Worm (Caenorhabditis elegans) whole organism, young adult: ENCODE results near the gene eef-1B.2.

ENCODE experiments used
- C06A6.2 ChIP-seq: fragments of 200-800 bp; sonication (Bioruptor generic); conservative IDR thresholded peaks from 2 replicates; pipeline ENCODE4 v1.3.6; 2022; ENCODE audit warnings: missing genetic modification characterization, missing compliant biosample characterization
- C17E4.6 ChIP-seq: fragments of 200-800 bp; sonication (Bioruptor generic); IDR thresholded peaks from 2 replicates; pipeline ENCODE4 v1.3.6; 2022; ENCODE audit warnings: missing genetic modification reagents, missing genetic modification characterization, missing compliant biosample characterization
- F22D6.2 ChIP-seq: sonication (generic microtip); optimal IDR thresholded peaks from 2 replicates; lab custom pipeline; 2016; ENCODE audit warnings: mild to moderate bottlenecking, missing genetic modification characterization, missing compliant biosample characterization
- F23B12.7 ChIP-seq: sonication (generic microtip); optimal IDR thresholded peaks from 2 replicates; lab custom pipeline; 2017; ENCODE audit warnings: missing genetic modification characterization, mild to moderate bottlenecking, missing compliant biosample characterization, antibody characterized with exemption, moderate library complexity; ENCODE audit not compliant: insufficient read depth
- F39B2.1 ChIP-seq: fragments of 200-800 bp; sonication (Bioruptor generic); IDR thresholded peaks from 2 replicates; pipeline ENCODE4 v1.3.6; 2022; ENCODE audit warnings: missing genetic modification reagents, missing genetic modification characterization, missing compliant biosample characterization
- F49E8.2 ChIP-seq: sonication (generic microtip); optimal IDR thresholded peaks from 3 replicates; lab custom pipeline; 2017; ENCODE audit warnings: missing genetic modification characterization, mild to moderate bottlenecking, missing compliant biosample characterization, antibody characterized with exemption, moderate library complexity; ENCODE audit not compliant: insufficient read depth
- F55B11.4 ChIP-seq: sonication (generic microtip); optimal IDR thresholded peaks from 2 replicates; lab custom pipeline; 2016; ENCODE audit warnings: missing compliant biosample characterization, missing genetic modification characterization, borderline replicate concordance; ENCODE audit not compliant: insufficient read depth
- F57C9.4 ChIP-seq: sonication (generic microtip); optimal IDR thresholded peaks from 2 replicates; lab custom pipeline; 2017; ENCODE audit warnings: mild to moderate bottlenecking, missing genetic modification characterization, missing compliant biosample characterization
- K11D2.4 ChIP-seq: fragments of 200-800 bp; sonication (Bioruptor generic); IDR thresholded peaks from 2 replicates; pipeline ENCODE4 v1.3.6; 2022; ENCODE audit warnings: missing genetic modification reagents, missing genetic modification characterization, missing compliant biosample characterization
- Y79H2A.3 ChIP-seq: fragments of 200-800 bp; sonication (Bioruptor generic); conservative IDR thresholded peaks from 2 replicates; pipeline ENCODE4 v1.3.6; 2022; ENCODE audit warnings: missing genetic modification reagents, missing genetic modification characterization, missing compliant biosample characterization
- Y95B8A.8 ChIP-seq: fragments of 200-800 bp; sonication (Bioruptor generic); IDR thresholded peaks from 2 replicates; pipeline ENCODE4 v1.3.6; 2022; ENCODE audit warnings: missing genetic modification reagents, missing genetic modification characterization, missing compliant biosample characterization
- akir-1 ChIP-seq: fragments of 200-800 bp; sonication (Bioruptor generic); optimal IDR thresholded peaks from 2 replicates; lab custom pipeline; 2018; ENCODE audit warnings: mild to moderate bottlenecking, missing genetic modification characterization, moderate library complexity, missing compliant biosample characterization
- ama-1 ChIP-seq, 3 experiments: fragments of 150-350 bp in 1 of 3; sonication (generic microtip) in 2 of 3; optimal IDR thresholded peaks; 2 replicates each; lab custom pipeline; 2014 to 2018; ENCODE audit warnings: missing biosample characterization in 2 of 3, missing genetic modification characterization in 2 of 3, missing genetic modification reagents in 2 of 3
- athp-1 ChIP-seq: sonication (generic microtip); optimal IDR thresholded peaks from 2 replicates; lab custom pipeline; 2017; ENCODE audit warnings: mild to moderate bottlenecking, missing genetic modification characterization, missing compliant biosample characterization
- ccch-3 ChIP-seq: fragments of 200-800 bp; sonication (Bioruptor generic); optimal IDR thresholded peaks from 2 replicates; lab custom pipeline; 2018; ENCODE audit warnings: mild to moderate bottlenecking, missing genetic modification characterization, missing compliant biosample characterization
- cebp-2 ChIP-seq: fragments of 200-800 bp; sonication (Bioruptor generic); IDR thresholded peaks from 2 replicates; pipeline ENCODE4 v1.3.6; 2022; ENCODE audit warnings: missing genetic modification characterization, missing compliant biosample characterization
- ceh-100 ChIP-seq: fragments of 200-800 bp; sonication (Bioruptor generic); IDR thresholded peaks from 2 replicates; pipeline ENCODE4 v1.3.6; 2022; ENCODE audit warnings: missing genetic modification reagents, missing genetic modification characterization, missing compliant biosample characterization
- ceh-27 ChIP-seq: fragments of 200-800 bp; sonication (Bioruptor generic); optimal IDR thresholded peaks from 2 replicates; lab custom pipeline; 2018; ENCODE audit warnings: mild to moderate bottlenecking, missing genetic modification characterization, moderate library complexity, missing compliant biosample characterization
- ceh-91 ChIP-seq: fragments of 200-800 bp; sonication (Bioruptor generic); IDR thresholded peaks from 2 replicates; pipeline ENCODE4 v1.3.6; 2022; ENCODE audit warnings: missing genetic modification reagents, missing genetic modification characterization, missing compliant biosample characterization
- dpff-1 ChIP-seq: sonication (generic microtip); optimal IDR thresholded peaks from 2 replicates; lab custom pipeline; 2017; ENCODE audit warnings: mild to moderate bottlenecking, missing genetic modification characterization, missing compliant biosample characterization
- dpl-1 ChIP-seq: fragments of 150-350 bp; optimal IDR thresholded peaks from 2 replicates; lab custom pipeline; 2014; ENCODE audit warnings: missing biosample characterization, missing genetic modification reagents, missing genetic modification characterization
- egrh-3 ChIP-seq: fragments of 200-800 bp; sonication (Bioruptor generic); IDR thresholded peaks from 2 replicates; pipeline ENCODE4 v1.3.6; 2022; ENCODE audit warnings: missing genetic modification reagents, missing genetic modification characterization, missing compliant biosample characterization
- fkh-3 ChIP-seq: sonication (generic microtip); optimal IDR thresholded peaks from 2 replicates; lab custom pipeline; 2016; ENCODE audit warnings: mild to moderate bottlenecking, missing genetic modification characterization, missing compliant biosample characterization
- gei-17 ChIP-seq: fragments of 200-800 bp; sonication (Bioruptor generic); optimal IDR thresholded peaks from 2 replicates; lab custom pipeline; 2018; ENCODE audit warnings: mild to moderate bottlenecking, missing genetic modification characterization, missing compliant biosample characterization
- hrde-1 ChIP-seq: sonication (generic microtip); optimal IDR thresholded peaks from 2 replicates; lab custom pipeline; 2016; ENCODE audit warnings: missing genetic modification characterization, mild to moderate bottlenecking, missing compliant biosample characterization, moderate library complexity, missing genotype, missing genetic modification reagents, borderline replicate concordance
- let-526 ChIP-seq: fragments of 200-800 bp; sonication (Bioruptor generic); IDR thresholded peaks from 2 replicates; pipeline ENCODE4 v1.3.6; 2022; ENCODE audit warnings: missing genetic modification reagents, missing genetic modification characterization, missing compliant biosample characterization
- let-607 ChIP-seq, 2 experiments: fragments of 200-800 bp in 1 of 2; sonication (Bioruptor generic) in 1 of 2; sonication (generic microtip) in 1 of 2; optimal IDR thresholded peaks; 2 replicates each; lab custom pipeline; 2016 to 2018; ENCODE audit warnings: mild to moderate bottlenecking in 2 of 2, missing compliant biosample characterization in 2 of 2, missing genetic modification characterization in 2 of 2, moderate library complexity in 2 of 2, missing genotype in 1 of 2
- lin-26 ChIP-seq: fragments of 200-800 bp; sonication (Bioruptor generic); IDR thresholded peaks from 2 replicates; pipeline ENCODE4 v1.3.6; 2022; ENCODE audit warnings: missing genetic modification reagents, missing genetic modification characterization, missing compliant biosample characterization
- lin-40 ChIP-seq: sonication (generic microtip); optimal IDR thresholded peaks from 2 replicates; lab custom pipeline; 2016; ENCODE audit warnings: missing genetic modification characterization, mild to moderate bottlenecking, missing compliant biosample characterization, missing genotype, missing genetic modification reagents
- lir-1 ChIP-seq: fragments of 200-800 bp; sonication (Bioruptor generic); conservative IDR thresholded peaks from 2 replicates; pipeline ENCODE4 v1.3.6; 2022; ENCODE audit warnings: missing genetic modification reagents, missing genetic modification characterization, missing compliant biosample characterization
- mes-4 ChIP-seq: sonication (generic microtip); optimal IDR thresholded peaks from 2 replicates; lab custom pipeline; 2016; ENCODE audit warnings: missing genotype, missing genetic modification characterization, missing compliant biosample characterization
- mxl-1 ChIP-seq: sonication (generic microtip); optimal IDR thresholded peaks from 2 replicates; lab custom pipeline; 2016; ENCODE audit warnings: missing genetic modification characterization, missing compliant biosample characterization
- nfyb-1 ChIP-seq: fragments of 200-800 bp; sonication (Bioruptor generic); IDR thresholded peaks from 2 replicates; pipeline ENCODE4 v1.3.6; 2022; ENCODE audit warnings: missing genetic modification reagents, missing genetic modification characterization, missing compliant biosample characterization
- repo-1 ChIP-seq: sonication (generic microtip); optimal IDR thresholded peaks from 2 replicates; lab custom pipeline; 2017; ENCODE audit warnings: mild to moderate bottlenecking, missing genetic modification characterization, missing compliant biosample characterization
- sea-2 ChIP-seq: fragments of 200-800 bp; sonication (Bioruptor generic); IDR thresholded peaks from 2 replicates; pipeline ENCODE4 v1.3.6; 2022; ENCODE audit warnings: missing genetic modification characterization, missing compliant biosample characterization
- snpc-1.3 ChIP-seq: sonication (generic microtip); optimal IDR thresholded peaks from 2 replicates; lab custom pipeline; 2017; ENCODE audit warnings: missing genetic modification characterization, mild to moderate bottlenecking, missing compliant biosample characterization, antibody characterized with exemption, moderate library complexity, missing genotype, missing genetic modification reagents; ENCODE audit not compliant: insufficient read depth
- tbp1 ChIP-seq: fragments of 200-800 bp; sonication (Bioruptor generic); optimal IDR thresholded peaks from 2 replicates; lab custom pipeline; 2018; ENCODE audit warnings: mild to moderate bottlenecking, missing genetic modification characterization, missing compliant biosample characterization
- tbx-9 ChIP-seq: sonication (generic microtip); optimal IDR thresholded peaks from 2 replicates; lab custom pipeline; 2016; ENCODE audit warnings: borderline replicate concordance, missing genetic modification characterization, inconsistent platforms, missing compliant biosample characterization
- tlf-1 ChIP-seq: fragments of 200-800 bp; sonication (Bioruptor generic); optimal IDR thresholded peaks from 2 replicates; lab custom pipeline; 2018; ENCODE audit warnings: mild to moderate bottlenecking, missing genetic modification characterization, missing compliant biosample characterization
- zfh-2 ChIP-seq: fragments of 200-800 bp; sonication (Bioruptor generic); conservative IDR thresholded peaks from 2 replicates; pipeline ENCODE4 v1.3.6; 2022; ENCODE audit warnings: missing genetic modification reagents, missing genetic modification characterization, missing compliant biosample characterization
- ztf-22 ChIP-seq: fragments of 200-800 bp; sonication (Bioruptor generic); optimal IDR thresholded peaks from 2 replicates; lab custom pipeline; 2018; ENCODE audit warnings: mild to moderate bottlenecking, missing genetic modification characterization, moderate library complexity, missing compliant biosample characterization
- ztf-3 ChIP-seq: fragments of 200-800 bp; sonication (Bioruptor generic); optimal IDR thresholded peaks from 2 replicates; lab custom pipeline; 2018; ENCODE audit warnings: mild to moderate bottlenecking, missing genetic modification characterization, missing compliant biosample characterization

eef-1B.2 gene

DNA sequence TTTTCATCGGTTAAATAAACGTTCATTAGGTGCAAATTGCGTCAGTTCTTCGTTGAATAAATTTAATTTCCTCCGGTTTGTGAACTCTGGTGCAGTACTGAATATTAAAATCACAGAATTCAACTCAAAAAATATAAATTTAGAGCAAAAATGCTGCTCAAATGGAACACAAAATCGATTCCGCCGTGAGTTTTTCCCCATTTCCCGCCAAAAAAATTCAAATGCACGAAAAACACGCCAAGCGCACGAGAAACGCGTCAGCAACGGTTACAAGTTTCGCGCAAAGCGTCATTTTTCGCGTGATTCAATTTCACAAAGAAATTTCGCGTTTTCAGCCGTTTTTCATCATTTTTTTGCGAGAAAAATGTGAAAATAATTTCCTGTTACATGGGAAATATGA is 2.3 kb downstream of the eef-1B.2 start, which contains the start of gene hrpu-1 (continued):
- TF ChIP-seq lin-26 = peak; percentile 74
- peak; percentile 46 to 53 for TF ChIP-seq let-607 (tag; optimal IDR thresholded peaks at IDR 0.05; lab: Kevin White, UChicago)
- TF ChIP-seq K11D2.4 = peak; percentile 66; the same call in 1 of the 2 replicates
- peak; percentile 73 for TF ChIP-seq athp-1 (tag; lab: Kevin White, UChicago)
- TF ChIP-seq tlf-1 (GFP tag; lab: Kevin White, UChicago) = peak; percentile 84
- TF ChIP-seq ceh-27 (GFP tag; lab: Kevin White, UChicago) = peak; percentile 57
- no peak for TF ChIP-seq let-526 (GFP tag; lab: Robert Waterston, UW)
- peak; percentile 41 for TF ChIP-seq hrde-1 (tag; lab: Kevin White, UChicago)
- peak; percentile 81 for TF ChIP-seq lin-40 (tag; lab: Kevin White, UChicago)
- TF ChIP-seq F22D6.2 (tag; lab: Kevin White, UChicago) = no peak
- TF ChIP-seq C06A6.2 (GFP tag; lab: Robert Waterston, UW) = no peak
- TF ChIP-seq Y95B8A.8 (GFP tag; lab: Robert Waterston, UW) = no peak
- TF ChIP-seq F49E8.2 (tag; lab: Kevin White, UChicago) = peak; percentile 90
- no peak for TF ChIP-seq ztf-22 (GFP tag; lab: Kevin White, UChicago)
- no peak for TF ChIP-seq fkh-3 (tag; lab: Kevin White, UChicago)
- peak; percentile 23; the same call in 1 of the 2 replicates for TF ChIP-seq ceh-91 (GFP tag; lab: Robert Waterston, UW)
- no peak for TF ChIP-seq tbx-9 (tag; lab: Kevin White, UChicago)
- TF ChIP-seq cebp-2 (GFP tag; lab: Robert Waterston, UW) = peak; percentile 96; the same call in 1 of the 2 replicates
- 0 out of 2 replicates have a peak, but pooled peaks have one; percentile 38 for TF ChIP-seq Y79H2A.3 (GFP tag; lab: Robert Waterston, UW)
- TF ChIP-seq zfh-2 (GFP tag; lab: Robert Waterston, UW) = no peak
- TF ChIP-seq lir-1 = peak; percentile 77
- TF ChIP-seq sea-2 (GFP tag; lab: Robert Waterston, UW) = no peak
- no peak for TF ChIP-seq ama-1 (optimal IDR thresholded peaks at IDR 0.05; lab: Kevin White, UChicago)
- TF ChIP-seq ama-1 (GFP tag; optimal IDR thresholded peaks at IDR 0.05; lab: Kevin White, UChicago) = peak in 1 of 2 experiments; percentile 39
- 0 out of 2 replicates have a peak, but pooled peaks have one; percentile 49 for TF ChIP-seq F39B2.1
- TF ChIP-seq F23B12.7 (tag; lab: Kevin White, UChicago) = peak; percentile 57
- TF ChIP-seq F55B11.4 (tag; lab: Kevin White, UChicago) = no peak
- TF ChIP-seq nfyb-1 (GFP tag; lab: Robert Waterston, UW) = peak; percentile 73
- no peak for TF ChIP-seq ccch-3 (GFP tag; lab: Kevin White, UChicago)
- TF ChIP-seq F57C9.4 (tag; lab: Kevin White, UChicago) = no peak
- TF ChIP-seq dpff-1 = no peak
- no peak for TF ChIP-seq akir-1
- TF ChIP-seq ztf-3 (GFP tag; lab: Kevin White, UChicago) = no peak

DNA sequence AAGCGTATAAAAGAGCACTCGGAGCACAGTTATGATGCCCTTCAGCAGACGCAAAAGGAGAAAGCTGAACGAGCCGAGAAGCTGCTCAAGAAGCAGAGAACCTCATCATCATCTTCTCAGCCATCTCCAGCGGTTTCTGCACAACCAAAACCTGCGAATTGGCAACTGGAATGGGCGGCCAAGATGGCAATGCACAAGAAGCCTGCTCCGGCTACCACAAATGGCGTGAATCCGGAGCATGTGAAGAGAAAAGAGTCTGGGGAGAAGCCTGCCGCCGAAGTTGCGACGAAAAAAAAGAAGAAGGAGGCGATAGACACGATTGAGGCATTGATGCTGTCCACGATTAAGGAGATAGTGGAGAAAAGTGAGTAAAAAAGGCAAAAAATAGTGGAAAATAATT is 4.0 kb downstream of the eef-1B.2 start:
- no peak for TF ChIP-seq F22D6.2 (tag; lab: Kevin White, UChicago)
- peak; percentile 7; the same call in 1 of the 2 replicates for TF ChIP-seq egrh-3

DNA sequence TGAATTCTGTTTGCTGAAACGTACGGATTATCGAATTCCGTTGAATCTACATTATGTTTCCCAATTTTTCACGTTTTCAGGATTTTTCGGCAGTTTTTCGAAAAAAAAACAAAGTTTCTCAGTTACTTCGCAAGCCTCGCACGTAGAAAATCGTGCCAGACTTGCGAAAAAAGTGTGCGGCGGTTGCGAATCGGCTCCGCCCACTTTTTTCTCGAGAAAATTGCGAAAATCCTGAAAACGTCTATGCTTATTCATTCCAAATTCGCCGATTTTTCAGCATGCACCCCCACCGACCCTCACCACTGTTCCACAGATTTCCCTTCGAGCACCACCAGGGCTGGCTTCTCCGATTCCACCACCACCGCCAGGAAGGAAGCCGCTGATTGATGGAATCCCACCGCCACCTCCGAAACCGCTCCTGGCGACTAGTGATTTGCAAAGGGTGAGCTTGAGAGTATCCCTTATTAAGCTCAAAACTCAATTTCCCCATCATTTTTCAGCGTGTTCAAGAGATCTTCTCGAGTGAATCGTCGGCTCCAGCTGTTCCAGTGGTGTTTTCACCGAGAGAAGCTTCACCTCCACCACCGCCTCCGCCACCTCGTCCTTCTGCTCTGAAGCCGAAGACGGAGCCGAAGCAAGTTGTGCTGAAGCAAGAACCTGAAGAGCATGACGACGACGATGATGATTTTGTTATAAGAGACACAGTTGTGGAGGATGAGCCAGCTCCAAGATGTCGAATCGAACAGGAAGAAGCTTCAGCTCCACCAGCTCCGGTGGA is 5.2 kb downstream of the eef-1B.2 start:
- TF ChIP-seq dpl-1 (GFP tag; lab: Kevin White, UChicago) (peak; percentile 15), fkh-3 (tag; lab: Kevin White, UChicago) (no peak), ceh-100 (GFP tag; lab: Robert Waterston, UW) (0 out of 2 replicates have a peak, but pooled peaks have one; percentile 29), mxl-1 (no peak), F57C9.4 (tag; lab: Kevin White, UChicago) (no peak), lin-40 (tag; lab: Kevin White, UChicago) (no peak), C17E4.6 (GFP tag; lab: Robert Waterston, UW) (no peak), cebp-2 (GFP tag; lab: Robert Waterston, UW) (peak; percentile 72; the same call in 1 of the 2 replicates), athp-1 (tag; lab: Kevin White, UChicago) (peak; percentile 29), Y95B8A.8 (GFP tag; lab: Robert Waterston, UW) (no peak), gei-17 (GFP tag; lab: Kevin White, UChicago) (no peak), C06A6.2 (GFP tag; lab: Robert Waterston, UW) (no peak), snpc-1.3 (tag; lab: Kevin White, UChicago) (peak; percentile 47), lin-26 (peak; percentile 67), mes-4 (tag; lab: Kevin White, UChicago) (no peak), tbp1 (GFP tag; lab: Kevin White, UChicago) (peak; percentile 56), repo-1 (tag; lab: Kevin White, UChicago) (no peak)
